Fruit fly (Drosophila melanogaster) whole organism, wandering third instar larva: ENCODE measurements around the gene CG15539.

Source experiments
- CG32264 ChIP-seq: fragments of 200-800 bp; sonication (Bioruptor generic); optimal IDR thresholded peaks from 2 replicates; lab custom pipeline; 2016; ENCODE audit warnings: missing biosample characterization, missing genetic modification characterization
- CG9705 ChIP-seq: fragments of 200-800 bp; sonication (Bioruptor generic); optimal IDR thresholded peaks from 2 replicates; lab custom pipeline; 2018; ENCODE audit warnings: missing biosample characterization, mild to moderate bottlenecking, missing genetic modification characterization
- GATAd ChIP-seq: sonication (Bioruptor generic); optimal IDR thresholded peaks from 2 replicates; lab custom pipeline; 2016; ENCODE audit warnings: missing biosample characterization, missing genetic modification characterization
- HLH106 ChIP-seq: fragments of 200-800 bp; optimal IDR thresholded peaks from 3 replicates; lab custom pipeline; 2019; ENCODE audit warnings: missing biosample characterization, mild to moderate bottlenecking, missing genetic modification characterization, moderate library complexity
- Hnf4 ChIP-seq: fragments of 200-800 bp; sonication (Bioruptor generic); optimal IDR thresholded peaks from 2 replicates; lab custom pipeline; 2016; ENCODE audit warnings: missing biosample characterization, mild to moderate bottlenecking, missing genetic modification characterization
- Hr78 ChIP-seq: fragments of >200 bp; optimal IDR thresholded peaks from 2 replicates; lab custom pipeline; 2017; ENCODE audit warnings: missing biosample characterization, missing genetic modification characterization
- Hr83 ChIP-seq: fragments of 200-300 bp; sonication (Bioruptor generic); optimal IDR thresholded peaks from 2 replicates; lab custom pipeline; 2016; ENCODE audit warnings: missing biosample characterization, mild to moderate bottlenecking, missing genetic modification characterization, moderate library complexity; ENCODE audit not compliant: poor library complexity, severe bottlenecking
- Jra ChIP-seq: sonication (Bioruptor generic); optimal IDR thresholded peaks from 2 replicates; lab custom pipeline; 2016; ENCODE audit warnings: missing biosample characterization, missing genetic modification characterization
- Mio ChIP-seq: sonication (Bioruptor generic); optimal IDR thresholded peaks from 2 replicates; lab custom pipeline; 2016; ENCODE audit warnings: missing biosample characterization, missing genetic modification characterization
- Myc ChIP-seq: fragments of >200 bp; optimal IDR thresholded peaks from 2 replicates; lab custom pipeline; 2017
- OdsH ChIP-seq: fragments of 200-800 bp; sonication (Bioruptor generic); optimal IDR thresholded peaks from 2 replicates; lab custom pipeline; 2016; ENCODE audit warnings: missing biosample characterization, mild to moderate bottlenecking, missing genetic modification characterization
- Vsx2 ChIP-seq: fragments of 200-300, 225-300 bp; sonication (Bioruptor generic); optimal IDR thresholded peaks from 2 replicates; lab custom pipeline; 2018; ENCODE audit warnings: missing biosample characterization, missing genetic modification characterization; ENCODE audit not compliant: partially characterized antibody
- br ChIP-seq: fragments of 200-800 bp; sonication (Bioruptor generic); optimal IDR thresholded peaks from 2 replicates; lab custom pipeline; 2016; ENCODE audit warnings: missing biosample characterization, missing genetic modification characterization
- brk ChIP-seq: fragments of 200-800 bp; sonication (Bioruptor generic); optimal IDR thresholded peaks from 2 replicates; lab custom pipeline; 2016; ENCODE audit warnings: missing biosample characterization, mild to moderate bottlenecking, missing genetic modification characterization
- dl ChIP-seq, 2 experiments: fragments of 175-275, 200-275 bp in 1 of 2; fragments of 200-275 bp in 1 of 2; sonication (Bioruptor generic); optimal IDR thresholded peaks; lab custom pipeline; 2018; ENCODE audit warnings: mild to moderate bottlenecking in 2 of 2, missing biosample characterization in 2 of 2, missing genetic modification characterization in 2 of 2, moderate library complexity in 2 of 2; ENCODE audit not compliant: partially characterized antibody in 2 of 2, insufficient read depth in 1 of 2
- dmrt93B ChIP-seq: fragments of 200-800 bp; sonication (Bioruptor generic); optimal IDR thresholded peaks from 2 replicates; lab custom pipeline; 2018; ENCODE audit warnings: missing biosample characterization, mild to moderate bottlenecking, missing genetic modification characterization
- ey ChIP-seq: fragments of 200-800 bp; sonication (Bioruptor generic); optimal IDR thresholded peaks from 2 replicates; lab custom pipeline; 2016; ENCODE audit warnings: missing biosample characterization, missing genetic modification characterization
- foxo ChIP-seq, 2 experiments: fragments of 200-800 bp; sonication (Bioruptor generic); optimal IDR thresholded peaks; 2 replicates in 1 of 2; 3 replicates in 1 of 2; lab custom pipeline; 2016 to 2017; ENCODE audit warnings: missing biosample characterization in 2 of 2, missing genetic modification characterization in 2 of 2
- fru ChIP-seq: fragments of 200-800 bp; sonication (Bioruptor generic); optimal IDR thresholded peaks from 3 replicates; lab custom pipeline; 2016; ENCODE audit warnings: missing biosample characterization, mild to moderate bottlenecking, missing genetic modification characterization
- h ChIP-seq: fragments of 200-800 bp; sonication (Bioruptor generic); optimal IDR thresholded peaks from 3 replicates; lab custom pipeline; 2016; ENCODE audit warnings: missing biosample characterization, mild to moderate bottlenecking, missing genetic modification characterization
- jim ChIP-seq: fragments of 175-275, 200-325 bp; sonication (Bioruptor generic); optimal IDR thresholded peaks from 2 replicates; lab custom pipeline; 2016; ENCODE audit warnings: missing biosample characterization, mild to moderate bottlenecking, missing genetic modification characterization
- lola ChIP-seq: fragments of >200 bp; optimal IDR thresholded peaks from 2 replicates; lab custom pipeline; 2017; ENCODE audit warnings: missing biosample characterization, missing genetic modification characterization
- pan ChIP-seq: fragments of >200 bp; optimal IDR thresholded peaks from 2 replicates; lab custom pipeline; 2017
- rgr ChIP-seq: fragments of 200-800 bp; sonication (Bioruptor generic); optimal IDR thresholded peaks from 3 replicates; lab custom pipeline; 2016; ENCODE audit warnings: missing biosample characterization, mild to moderate bottlenecking, missing genetic modification characterization
- sage ChIP-seq: fragments of 200-800 bp; sonication (Bioruptor generic); optimal IDR thresholded peaks from 2 replicates; lab custom pipeline; 2016; ENCODE audit warnings: missing biosample characterization, mild to moderate bottlenecking, missing genetic modification characterization
- sv ChIP-seq: fragments of 200-800 bp; sonication (Bioruptor generic); optimal IDR thresholded peaks from 3 replicates; lab custom pipeline; 2016; ENCODE audit warnings: missing biosample characterization, missing genetic modification characterization
- woc ChIP-seq: sonication (Bioruptor generic); optimal IDR thresholded peaks from 2 replicates; lab custom pipeline; 2016; ENCODE audit warnings: missing biosample characterization, mild to moderate bottlenecking, missing genetic modification characterization

The CG15539 gene

DNA sequence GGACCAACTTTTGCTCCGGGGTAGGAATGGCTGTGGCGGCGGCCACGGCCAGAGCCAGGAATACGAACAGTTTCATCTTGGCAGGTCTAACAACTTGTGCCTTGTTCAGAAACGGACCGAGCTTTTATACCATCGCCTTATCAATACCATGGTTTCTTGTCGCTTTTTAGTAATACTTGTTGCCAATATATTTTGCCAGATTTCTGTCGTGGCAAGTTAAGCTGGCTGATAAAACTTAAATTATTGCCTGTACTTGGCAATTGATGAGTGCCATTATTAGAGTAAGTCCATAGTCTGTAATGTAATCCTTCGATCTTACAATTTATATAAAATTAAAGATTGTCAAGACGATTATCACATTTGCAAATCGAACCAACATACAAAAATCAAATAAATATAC lies 18.0 kb upstream of the CG15539 start, which contains the start of gene Jon99Fii:
Gene Jon99Fii, minus strand, starts transcription at position 101 of the 400 bp plus-strand sequence.
- no peak for TF ChIP-seq Hr78 (GFP tag; lab: Kevin White, UChicago)
- TF ChIP-seq CG9705 = no peak
- no peak for TF ChIP-seq lola (GFP tag; lab: Kevin White, UChicago)

DNA sequence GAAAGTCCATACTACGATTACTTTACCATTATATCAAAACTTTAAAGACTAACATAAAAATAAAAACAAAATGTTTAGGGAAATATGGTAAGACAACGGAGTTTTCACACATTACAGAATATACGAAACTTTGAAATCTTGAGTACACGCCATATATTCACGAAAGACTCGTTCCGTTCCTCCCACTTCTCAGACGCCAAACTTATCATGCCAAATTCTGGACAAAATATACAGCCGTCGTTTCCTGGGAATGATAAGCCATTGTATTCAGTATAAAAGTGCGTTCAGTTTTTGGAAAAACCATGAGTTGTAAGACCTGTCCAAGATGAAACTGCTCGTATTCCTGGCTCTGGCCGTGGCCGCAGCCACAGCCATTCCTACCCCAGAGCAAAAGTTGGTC lies 17.1 kb upstream of the CG15539 start, which contains the start of gene Jon99Fi:
Gene Jon99Fi, plus strand, starts transcription at position 301 of the 400 bp plus-strand sequence.
- TF ChIP-seq Hnf4 (GFP tag; lab: Kevin White, UChicago) = no peak

dm6 chr3R:30489797-30490196 lies 16.0 kb upstream of the CG15539 start, which contains the start of gene PH4alphaSG2:
TSS of gene PH4alphaSG2 (plus strand) at chr3R:30490074.
- TF ChIP-seq Jra (GFP tag; lab: Kevin White, UChicago) (no peak), OdsH (GFP tag; lab: Kevin White, UChicago) (peak; percentile 4), h (GFP tag; lab: Kevin White, UChicago) (peak; percentile 84)

dm6 chr3R:30496103-30496858 lies 9.5 kb upstream of the CG15539 start, which contains the start of gene PH4alphaMP:
TSS of gene PH4alphaMP (minus strand) at chr3R:30496153.
- no peak for TF ChIP-seq OdsH (GFP tag; lab: Kevin White, UChicago)
- TF ChIP-seq pan (lab: Kevin White, UChicago) = no peak

DNA sequence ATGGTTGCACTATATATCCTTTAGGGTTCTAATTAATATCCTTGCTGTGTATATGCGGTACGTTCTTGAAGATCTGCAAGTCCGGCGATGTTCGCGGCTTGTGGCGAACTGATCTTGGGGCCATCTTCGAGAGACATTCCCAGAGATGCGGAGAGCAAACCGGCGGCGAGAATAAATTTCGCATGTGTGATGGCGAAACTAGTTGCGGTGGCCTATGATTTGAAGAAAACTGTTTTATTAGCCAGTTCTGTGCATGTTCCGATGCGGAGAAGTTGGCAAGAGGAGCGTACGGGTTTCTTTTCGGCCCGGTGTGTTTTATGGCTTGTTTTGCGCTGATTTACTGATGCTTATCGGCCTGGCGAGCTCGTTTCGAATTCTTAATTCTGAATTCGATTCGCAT lies 5.6 kb upstream of the CG15539 start, which contains the start of gene PH4alphaNE1:
Gene PH4alphaNE1, minus strand, starts transcription at position 101 of the 400 bp plus-strand sequence.
- TF ChIP-seq fru (GFP tag; lab: Kevin White, UChicago) (no peak), Mio (GFP tag; lab: Kevin White, UChicago) (no peak), Jra (GFP tag; lab: Kevin White, UChicago) (no peak), sage (GFP tag; lab: Kevin White, UChicago) (no peak), Myc (lab: Kevin White, UChicago) (no peak), brk (no peak), dl (GFP tag; optimal IDR thresholded peaks at IDR 0.05; lab: Kevin White, UChicago; ENCODE audit: insufficient read depth in 1 of 2, partially characterized antibody in 2 of 2) (no peak), Vsx2 (GFP tag; lab: Kevin White, UChicago) (no peak), CG9705 (no peak)

DNA sequence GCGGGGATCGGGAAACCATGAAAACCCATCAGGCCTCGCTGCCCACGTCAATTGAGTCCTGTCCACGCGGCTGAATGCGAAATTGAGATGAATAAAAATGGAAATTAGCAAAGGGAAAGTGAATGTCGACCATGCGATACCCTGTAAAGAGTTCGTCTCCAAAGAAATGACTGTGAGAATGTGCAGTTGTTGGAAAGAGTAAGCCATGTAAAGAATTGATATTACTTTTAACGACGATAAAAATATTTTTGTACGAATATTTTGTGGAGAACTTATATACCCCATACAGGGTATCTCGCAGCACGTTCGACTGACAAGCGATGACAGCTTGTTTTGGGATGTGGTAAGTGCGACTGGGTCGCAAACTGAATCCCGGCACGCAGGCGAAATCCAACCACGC lies 4.6 kb upstream of the CG15539 start:
- peak; percentile 66 for TF ChIP-seq br (GFP tag; lab: Kevin White, UChicago)
- TF ChIP-seq GATAd (GFP tag; lab: Kevin White, UChicago) = no peak
- no peak for TF ChIP-seq sage (GFP tag; lab: Kevin White, UChicago)
- no peak for TF ChIP-seq Hnf4 (GFP tag; lab: Kevin White, UChicago)
- peak in 1 of 2 experiments; percentile 67 for TF ChIP-seq foxo (GFP tag; optimal IDR thresholded peaks at IDR 0.05; lab: Kevin White, UChicago)
- peak; percentile 35 for TF ChIP-seq OdsH (GFP tag; lab: Kevin White, UChicago)
- peak; percentile 15 for TF ChIP-seq dmrt93B (GFP tag; lab: Kevin White, UChicago)
- no peak for TF ChIP-seq dl (GFP tag; optimal IDR thresholded peaks at IDR 0.05; lab: Kevin White, UChicago; ENCODE audit: insufficient read depth in 1 of 2, partially characterized antibody in 2 of 2)
- TF ChIP-seq pan (lab: Kevin White, UChicago) = peak; percentile 18
- TF ChIP-seq HLH106 (tag; lab: Kevin White, UChicago) = peak; percentile 55
- TF ChIP-seq sv = peak; percentile 4
- no peak for TF ChIP-seq jim (GFP tag; lab: Kevin White, UChicago)
- peak; percentile 69 for TF ChIP-seq h (GFP tag; lab: Kevin White, UChicago)
- peak; percentile 60 for TF ChIP-seq rgr (GFP tag; lab: Kevin White, UChicago)
- no peak for TF ChIP-seq lola (GFP tag; lab: Kevin White, UChicago)
- peak; percentile 53 for TF ChIP-seq ey (GFP tag; lab: Kevin White, UChicago)
- peak; percentile 50 for TF ChIP-seq fru (GFP tag; lab: Kevin White, UChicago)
- no peak for TF ChIP-seq CG32264
- peak; percentile 18 for TF ChIP-seq woc (GFP tag; lab: Kevin White, UChicago)
- no peak for TF ChIP-seq Hr83 (GFP tag; lab: Kevin White, UChicago)
